Worm (Caenorhabditis elegans): Measurements from ENCODE around the gene twk-34.
"Not testable (repeated sequence)": the region's sequence is repeated elsewhere in the genome, so short reads cannot be mapped to it uniquely, and the experiment has no call there.

- TF ChIP-seq lin-13 (GFP tag; optimal IDR thresholded peaks at IDR 0.05); dpl-1 (GFP tag; optimal IDR thresholded peaks at IDR 0.05); sdz-12 (GFP tag; optimal IDR thresholded peaks at IDR 0.05); pqm-1 (tag; optimal IDR thresholded peaks at IDR 0.05); jun-1 (tag; optimal IDR thresholded peaks at IDR 0.05); snpc-4 (tag; optimal IDR thresholded peaks at IDR 0.05): not testable (repeated sequence)
These were observed 43.6 kb downstream of the twk-34 start, which contains the start of gene T23D5.8 for ce11 chrV:15748343-15748742.
